Worm (Caenorhabditis elegans): ENCODE data around the gene C03H5.4.

C03H5.4 gene

ce11 chrII:410832-411231 is 35.8 kb downstream of the C03H5.4 start, which contains the start of the genes dnsn-1 and C24H12.4 (continued):
- TF ChIP-seq lsl-1 (GFP tag; optimal IDR thresholded peaks at IDR 0.05) (peak; percentile 64), dox-1 (GFP tag; IDR thresholded peaks at IDR 0.05) (peak; percentile 92), dpff-1 (tag; optimal IDR thresholded peaks at IDR 0.05) (no peak), pha-4 (tag; optimal IDR thresholded peaks at IDR 0.05) (peak; percentile 87), hsf-1 (GFP tag; IDR thresholded peaks at IDR 0.05) (0 out of 2 replicates have a peak, but pooled peaks have one; percentile 12), madf-10 (tag; optimal IDR thresholded peaks at IDR 0.05) (peak; percentile 18), Y56A3A.18 (GFP tag; IDR thresholded peaks at IDR 0.05) (no peak), B0336.3 (GFP tag; IDR thresholded peaks at IDR 0.05) (peak; percentile 88), F10E7.11 (tag; optimal IDR thresholded peaks at IDR 0.05) (no peak), attf-3 (GFP tag; conservative IDR thresholded peaks at IDR 0.05) (peak; percentile 58), bed-2 (GFP tag; IDR thresholded peaks at IDR 0.05) (no peak), ekl-4 (GFP tag; IDR thresholded peaks at IDR 0.05) (peak; percentile 69), ceh-100 (GFP tag; IDR thresholded peaks at IDR 0.05) (peak; percentile 67), ztf-3 (GFP tag; optimal IDR thresholded peaks at IDR 0.05) (no peak), F57A8.1 (GFP tag; optimal IDR thresholded peaks at IDR 0.05) (no peak), nfya-1 (tag; optimal IDR thresholded peaks at IDR 0.05; ENCODE audit: borderline replicate concordance, insufficient read depth) (no peak), T07F8.4 (tag; optimal IDR thresholded peaks at IDR 0.05) (no peak), nfyb-1 (GFP tag; IDR thresholded peaks at IDR 0.05) (peak; percentile 89), Y53F4B.3 (GFP tag; IDR thresholded peaks at IDR 0.05) (no peak), B0261.1 (tag; optimal IDR thresholded peaks at IDR 0.05) (no peak), ztf-25 (GFP tag; IDR thresholded peaks at IDR 0.05) (no peak), F49E8.2 (tag; optimal IDR thresholded peaks at IDR 0.05; ENCODE audit: insufficient read depth) (peak; percentile 24), F37B4.10 (GFP tag; IDR thresholded peaks at IDR 0.05) (no peak), hlh-12 (tag; optimal IDR thresholded peaks at IDR 0.05) (no peak), akir-1 (GFP tag; optimal IDR thresholded peaks at IDR 0.05) (no peak), egl-44 (GFP tag; IDR thresholded peaks at IDR 0.05) (0 out of 2 replicates have a peak, but pooled peaks have one; percentile 20), lsy-27 (tag; optimal IDR thresholded peaks at IDR 0.05; ENCODE audit: borderline replicate concordance, insufficient read depth) (no peak), K12H6.12 (tag; optimal IDR thresholded peaks at IDR 0.05) (peak; percentile 30), Y95B8A.8 (GFP tag; IDR thresholded peaks at IDR 0.05) (0 out of 2 replicates have a peak, but pooled peaks have one; percentile 18), egrh-3 (GFP tag; IDR thresholded peaks at IDR 0.05) (no peak), F23B12.7 (tag; optimal IDR thresholded peaks at IDR 0.05; ENCODE audit: insufficient read depth) (peak; percentile 31), F22D6.2 (tag; optimal IDR thresholded peaks at IDR 0.05) (peak; percentile 12), snpc-4 (GFP tag; optimal IDR thresholded peaks at IDR 0.05) (peak; percentile 67), snpc-4 (tag; optimal IDR thresholded peaks at IDR 0.05) (peak; percentile 58 to 83 (median 69)), ceh-58 (GFP tag; IDR thresholded peaks at IDR 0.05) (no peak), B0035.1 (tag; optimal IDR thresholded peaks at IDR 0.05) (no peak), nhr-80 (tag; optimal IDR thresholded peaks at IDR 0.05) (peak; percentile 34), let-607 (tag; optimal IDR thresholded peaks at IDR 0.05) (peak in 1 of 2 experiments; percentile 57), unc-130 (GFP tag; optimal IDR thresholded peaks at IDR 0.05) (no peak), F55B11.4 (tag; optimal IDR thresholded peaks at IDR 0.05; ENCODE audit: borderline replicate concordance, insufficient read depth) (no peak), ceh-91 (GFP tag; IDR thresholded peaks at IDR 0.05) (peak; percentile 13; the same call in 1 of the 2 replicates), him-1 (tag; optimal IDR thresholded peaks at IDR 0.05) (no peak), ztf-18 (tag; optimal IDR thresholded peaks at IDR 0.05) (peak; percentile 97), madf-6 (GFP tag; IDR thresholded peaks at IDR 0.05) (peak; percentile 83), cebp-1 (GFP tag; IDR thresholded peaks at IDR 0.05) (no peak), cebp-1 (tag; optimal IDR thresholded peaks at IDR 0.05) (peak; percentile 80), nhr-90 (tag; optimal IDR thresholded peaks at IDR 0.05) (no peak), chd-7 (tag; optimal IDR thresholded peaks at IDR 0.05) (no peak)
